Fruit fly (Drosophila melanogaster) whole organism, adult: ENCODE results near the gene CAH5.

Experiments
- CG12768 ChIP-seq: fragments of 200-800 bp; sonication (Bioruptor generic); optimal IDR thresholded peaks from 2 replicates; lab custom pipeline; 2017; ENCODE audit warnings: missing biosample characterization, missing genetic modification characterization, mild to moderate bottlenecking, moderate library complexity, missing genetic modification reagents
- Crg-1 ChIP-seq: fragments of 200-800 bp; sonication (Bioruptor generic); optimal IDR thresholded peaks from 2 replicates; lab custom pipeline; 2016; ENCODE audit warnings: missing biosample characterization, missing genetic modification characterization

dm6 chr3R:31262298-31262697 lies at the start of gene CAH5:
- TF ChIP-seq CG12768 (GFP tag; lab: Kevin White, UChicago) (no peak), Crg-1 (GFP tag; lab: Kevin White, UChicago) (no peak)
